Worm (Caenorhabditis elegans): Measurements from ENCODE around the gene atg-16.2.

Gene atg-16.2

DNA sequence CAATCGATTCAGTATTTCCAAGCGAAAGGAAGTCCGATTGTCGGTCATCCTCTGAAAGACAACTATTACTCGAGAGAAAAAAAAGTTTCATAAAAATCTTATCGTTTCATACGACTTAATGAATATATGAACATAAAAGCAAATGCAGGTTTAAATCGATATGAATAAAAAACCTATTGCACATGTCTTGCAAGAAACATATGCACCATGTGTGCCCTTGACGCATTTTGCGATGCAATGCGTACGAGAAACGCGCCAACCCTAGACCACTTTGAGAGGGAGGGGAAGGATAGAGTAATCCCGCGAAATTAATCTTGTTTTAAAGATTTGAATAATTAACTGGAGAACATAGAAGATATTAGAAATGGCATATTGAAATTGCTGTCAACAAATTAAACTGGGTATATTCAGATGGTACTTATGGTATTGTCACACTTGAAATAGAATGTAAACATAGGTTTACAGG lies at the start of gene atg-16.2:
Gene atg-16.2 (minus strand): TSS at position 51 of the 466 bp plus-strand sequence.
- TF ChIP-seq cog-1 (tag; optimal IDR thresholded peaks at IDR 0.05) (peak; percentile 22), ref-1 (GFP tag; conservative IDR thresholded peaks at IDR 0.05) (no peak), med-1 (GFP tag; optimal IDR thresholded peaks at IDR 0.05; ENCODE audit: insufficient read depth) (peak; percentile 24), ztf-23 (GFP tag; IDR thresholded peaks at IDR 0.05) (peak; percentile 39; the same call in 1 of the 2 replicates)

DNA sequence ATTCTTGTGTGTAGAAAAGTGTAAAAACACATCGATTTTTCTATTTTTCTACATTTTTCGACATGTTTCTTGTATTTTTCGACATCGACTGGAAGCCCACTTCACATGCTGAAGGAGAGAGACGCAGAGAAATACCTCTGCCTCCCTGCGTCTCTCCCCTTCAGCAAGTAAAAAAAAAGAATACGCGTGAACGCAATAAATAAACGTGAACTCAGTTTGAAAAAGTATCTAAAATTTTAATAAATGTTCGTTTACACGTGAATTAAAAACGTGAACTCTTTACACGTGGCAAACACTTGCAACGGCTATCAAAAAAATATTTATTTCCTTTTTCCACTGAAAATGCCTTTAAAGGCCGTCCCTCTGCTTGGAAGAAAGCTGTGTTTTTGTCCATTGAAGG lies 49.6 kb upstream of the atg-16.2 start, which contains the start of gene R05G9.1:
Gene R05G9.1 (plus strand): TSS at position 343 of the 400 bp plus-strand sequence.
- TF ChIP-seq T22C8.4 (GFP tag; IDR thresholded peaks at IDR 0.05) (no peak), cog-1 (tag; optimal IDR thresholded peaks at IDR 0.05) (no peak), klf-2 (GFP tag; conservative IDR thresholded peaks at IDR 0.05) (no peak), ref-1 (GFP tag; conservative IDR thresholded peaks at IDR 0.05) (no peak), flt-1 (GFP tag; IDR thresholded peaks at IDR 0.05) (no peak), ztf-23 (GFP tag; IDR thresholded peaks at IDR 0.05) (no peak), ztf-29 (GFP tag; IDR thresholded peaks at IDR 0.05) (no peak), tab-1 (GFP tag; IDR thresholded peaks at IDR 0.05) (no peak), med-1 (GFP tag; optimal IDR thresholded peaks at IDR 0.05; ENCODE audit: insufficient read depth) (no peak)

DNA sequence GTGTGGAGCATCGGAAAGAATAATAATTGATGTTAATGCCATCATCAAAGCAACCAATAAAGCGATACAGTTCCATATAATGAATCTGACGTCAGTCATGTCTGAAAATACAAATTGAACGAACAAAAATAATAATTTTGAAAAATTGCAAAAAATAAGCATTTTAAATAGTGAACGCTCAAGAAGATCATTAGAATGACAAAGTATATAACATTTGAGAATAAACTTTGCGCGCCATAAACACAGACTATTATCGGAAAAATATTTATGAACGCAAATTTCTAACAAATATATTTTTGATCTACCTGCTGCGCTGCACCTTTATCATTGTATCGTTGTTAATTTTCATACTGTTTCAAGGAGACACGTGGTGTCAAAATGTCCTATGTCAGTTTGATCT lies 48.2 kb upstream of the atg-16.2 start, which contains the start of gene R05G9.3:
Gene R05G9.3 (minus strand): TSS at position 101 of the 400 bp plus-strand sequence.
- TF ChIP-seq flt-1 (GFP tag; IDR thresholded peaks at IDR 0.05), result no peak
- TF ChIP-seq T22C8.4 (GFP tag; IDR thresholded peaks at IDR 0.05), result no peak
- TF ChIP-seq ref-1 (GFP tag; conservative IDR thresholded peaks at IDR 0.05), result no peak
- TF ChIP-seq ztf-23 (GFP tag; IDR thresholded peaks at IDR 0.05), result no peak

DNA sequence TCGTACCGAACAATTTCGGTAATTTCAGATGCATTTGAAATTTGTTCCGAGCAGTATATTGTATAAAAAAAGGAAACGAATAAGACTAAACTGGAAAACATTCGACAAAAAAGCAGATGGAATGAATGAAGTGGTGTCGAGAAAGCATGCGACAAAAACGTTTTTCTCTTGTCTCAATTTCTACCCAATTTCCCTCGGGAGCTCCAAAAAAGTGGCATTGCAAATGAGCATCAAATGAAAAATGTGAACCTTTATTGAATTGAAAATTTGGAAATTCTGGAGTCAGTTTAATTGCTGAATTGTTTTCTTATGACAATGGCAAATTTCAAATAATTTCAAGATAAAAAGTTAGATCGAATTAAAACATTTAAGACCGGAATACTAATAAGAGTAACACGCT lies 47.0 kb upstream of the atg-16.2 start, which contains the start of gene R05G9.5:
Gene R05G9.5 (minus strand): TSS at position 101 of the 400 bp plus-strand sequence.
- TF ChIP-seq ztf-23 (GFP tag; IDR thresholded peaks at IDR 0.05), result no peak
- TF ChIP-seq flt-1 (GFP tag; IDR thresholded peaks at IDR 0.05), result no peak
- TF ChIP-seq ref-1 (GFP tag; conservative IDR thresholded peaks at IDR 0.05), result no peak
- TF ChIP-seq med-1 (GFP tag; optimal IDR thresholded peaks at IDR 0.05; ENCODE audit: insufficient read depth), result no peak
- TF ChIP-seq ztf-29 (GFP tag; IDR thresholded peaks at IDR 0.05), result no peak

DNA sequence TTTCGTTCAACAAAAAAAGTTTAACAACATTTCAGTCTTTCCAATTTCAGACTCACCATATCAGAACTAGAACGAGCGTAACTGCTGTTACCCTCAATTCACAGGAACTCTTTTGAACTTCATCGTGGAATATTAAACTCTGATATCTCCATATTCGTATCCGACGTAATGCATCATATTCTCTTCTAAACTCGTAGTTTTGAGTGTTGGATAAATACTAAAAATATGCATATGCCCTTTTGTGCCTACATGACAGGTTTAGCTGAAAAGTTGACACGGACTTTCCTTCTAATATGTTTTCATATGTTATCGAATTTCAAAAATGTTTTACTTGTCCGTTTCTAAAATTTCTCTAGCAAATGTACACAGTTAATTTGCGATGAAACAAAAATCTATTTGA lies 45.9 kb upstream of the atg-16.2 start, which contains the start of gene twk-49:
Gene twk-49 (minus strand): TSS at position 101 of the 400 bp plus-strand sequence.
- TF ChIP-seq klf-2 (GFP tag; conservative IDR thresholded peaks at IDR 0.05) (no peak), ref-1 (GFP tag; conservative IDR thresholded peaks at IDR 0.05) (no peak), tab-1 (GFP tag; IDR thresholded peaks at IDR 0.05) (no peak), flt-1 (GFP tag; IDR thresholded peaks at IDR 0.05) (no peak), T22C8.4 (GFP tag; IDR thresholded peaks at IDR 0.05) (no peak), ztf-23 (GFP tag; IDR thresholded peaks at IDR 0.05) (no peak), cog-1 (tag; optimal IDR thresholded peaks at IDR 0.05) (no peak), med-1 (GFP tag; optimal IDR thresholded peaks at IDR 0.05; ENCODE audit: insufficient read depth) (no peak), ztf-29 (GFP tag; IDR thresholded peaks at IDR 0.05) (no peak)

DNA sequence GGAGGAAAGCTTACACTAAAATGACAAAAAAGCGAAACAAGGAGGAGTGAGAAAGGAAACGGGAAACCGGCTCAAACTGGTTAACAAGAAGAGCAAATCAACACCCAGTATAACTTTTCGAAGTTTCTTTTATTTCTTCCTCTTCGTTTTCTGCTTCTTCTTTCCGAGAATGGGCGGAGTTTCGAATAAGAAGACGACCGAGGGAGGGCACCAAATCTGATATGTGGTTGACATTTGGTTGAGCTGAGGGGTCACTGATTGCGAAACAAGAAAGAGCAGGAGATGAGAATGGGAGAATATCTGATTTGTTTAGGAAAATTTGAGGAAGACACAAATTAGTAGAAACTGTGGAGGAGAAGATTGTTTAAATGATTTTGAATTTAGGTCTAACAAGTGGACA lies 45.4 kb upstream of the atg-16.2 start:
- TF ChIP-seq ztf-23 (GFP tag; IDR thresholded peaks at IDR 0.05) (no peak), ztf-29 (GFP tag; IDR thresholded peaks at IDR 0.05) (no peak), cog-1 (tag; optimal IDR thresholded peaks at IDR 0.05) (no peak), flt-1 (GFP tag; IDR thresholded peaks at IDR 0.05) (no peak), ref-1 (GFP tag; conservative IDR thresholded peaks at IDR 0.05) (no peak), T22C8.4 (GFP tag; IDR thresholded peaks at IDR 0.05) (no peak), klf-2 (GFP tag; conservative IDR thresholded peaks at IDR 0.05) (no peak), tab-1 (GFP tag; IDR thresholded peaks at IDR 0.05) (no peak)

DNA sequence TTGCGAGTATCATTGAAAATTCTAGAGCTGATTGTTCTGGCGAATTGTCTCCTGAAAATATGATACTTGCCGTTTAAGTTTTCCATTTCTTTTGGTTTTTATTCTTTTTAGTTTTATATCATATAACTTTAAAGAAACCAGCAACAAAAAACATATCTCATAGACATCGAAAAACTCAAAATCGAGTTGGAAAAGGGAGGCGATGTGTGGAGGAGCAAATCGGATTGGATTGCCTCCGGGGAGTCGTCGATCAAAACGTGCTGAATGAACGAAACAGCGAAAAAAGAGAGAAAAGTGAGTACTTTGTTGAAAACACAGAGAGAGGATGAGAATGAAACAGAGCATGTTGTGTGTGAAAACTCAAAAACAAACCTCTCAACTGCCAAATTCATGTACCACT lies 43.9 kb upstream of the atg-16.2 start:
- no peak for TF ChIP-seq ztf-29 (GFP tag; IDR thresholded peaks at IDR 0.05)
- TF ChIP-seq ref-1 (GFP tag; conservative IDR thresholded peaks at IDR 0.05), result no peak
- no peak for TF ChIP-seq med-1 (GFP tag; optimal IDR thresholded peaks at IDR 0.05; ENCODE audit: insufficient read depth)
- TF ChIP-seq ztf-23 (GFP tag; IDR thresholded peaks at IDR 0.05), result no peak

DNA sequence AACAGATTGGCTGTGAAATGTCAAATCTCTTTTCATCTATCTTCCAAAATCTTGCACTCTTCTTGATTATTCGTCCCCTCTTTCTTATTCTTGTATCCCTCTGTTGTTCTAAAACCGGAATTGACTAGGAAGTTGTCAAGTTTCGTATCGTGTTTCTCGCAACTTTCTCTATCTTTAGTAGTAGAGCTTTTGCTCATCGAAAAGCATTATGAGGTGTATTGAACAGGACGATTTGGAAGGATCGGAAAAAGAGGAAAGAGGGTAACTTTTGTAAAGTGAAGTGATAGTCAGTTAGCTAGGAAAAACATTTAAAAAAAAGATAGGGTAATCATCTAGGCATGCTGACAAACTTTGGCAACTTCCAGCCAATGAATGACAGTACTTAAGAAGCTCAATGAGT lies 43.3 kb upstream of the atg-16.2 start:
- TF ChIP-seq ref-1 (GFP tag; conservative IDR thresholded peaks at IDR 0.05) (no peak), tab-1 (GFP tag; IDR thresholded peaks at IDR 0.05) (no peak)

DNA sequence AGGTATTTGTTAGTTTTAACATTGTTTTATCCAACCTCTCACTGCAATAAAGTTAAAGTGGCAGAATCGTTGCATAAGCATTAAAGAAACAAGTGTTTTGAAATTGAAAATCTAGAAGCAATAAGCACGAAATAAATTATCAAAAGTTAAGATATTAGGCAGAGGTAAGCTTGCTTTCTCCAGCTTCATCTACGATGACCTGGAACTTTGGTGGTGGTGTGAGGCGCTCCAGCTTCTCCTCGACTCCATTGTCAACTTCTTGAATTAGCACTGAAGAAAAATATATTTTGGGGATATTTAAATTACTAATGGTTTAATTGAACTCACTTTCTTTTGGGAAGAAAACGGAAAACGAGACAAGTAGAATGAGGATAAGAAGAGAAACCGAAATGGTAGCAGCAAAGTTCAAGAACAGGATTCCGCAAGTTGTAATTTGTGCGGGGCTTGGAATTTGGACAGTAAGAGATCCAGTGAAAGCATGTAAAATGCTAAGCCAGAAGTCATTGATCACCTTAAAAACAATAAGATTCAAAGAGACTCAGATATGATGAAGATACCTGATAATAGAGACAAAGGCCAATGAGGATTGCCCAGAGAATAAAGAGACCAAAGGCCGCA lies 40.6 kb upstream of the atg-16.2 start:
- TF ChIP-seq T22C8.4 (GFP tag; IDR thresholded peaks at IDR 0.05) (no peak), flt-1 (GFP tag; IDR thresholded peaks at IDR 0.05) (no peak), ref-1 (GFP tag; conservative IDR thresholded peaks at IDR 0.05) (no peak), ztf-23 (GFP tag; IDR thresholded peaks at IDR 0.05) (no peak), ztf-29 (GFP tag; IDR thresholded peaks at IDR 0.05) (no peak), cog-1 (tag; optimal IDR thresholded peaks at IDR 0.05) (no peak), tab-1 (GFP tag; IDR thresholded peaks at IDR 0.05) (no peak), klf-2 (GFP tag; conservative IDR thresholded peaks at IDR 0.05) (no peak), med-1 (GFP tag; optimal IDR thresholded peaks at IDR 0.05; ENCODE audit: insufficient read depth) (no peak)

DNA sequence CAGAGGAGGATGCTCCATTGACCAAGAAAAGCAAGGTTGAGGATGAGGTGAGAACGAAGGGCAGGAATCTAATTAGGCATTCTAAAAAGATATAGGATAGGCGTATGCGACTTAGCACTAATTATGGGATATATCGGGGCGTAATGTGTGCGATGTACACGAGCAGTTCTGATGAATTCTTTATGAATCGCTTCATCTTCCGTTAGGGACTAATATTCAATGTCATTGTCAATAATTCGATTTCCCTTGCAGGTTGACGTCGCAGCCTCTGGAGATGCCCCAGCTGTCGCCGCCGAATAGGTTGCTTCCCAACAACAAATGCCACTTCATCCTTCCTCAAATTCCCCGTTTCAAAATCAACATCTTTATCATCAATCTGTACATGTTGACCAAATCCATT lies 39.9 kb upstream of the atg-16.2 start:
- TF ChIP-seq T22C8.4 (GFP tag; IDR thresholded peaks at IDR 0.05) (no peak), klf-2 (GFP tag; conservative IDR thresholded peaks at IDR 0.05) (no peak), ztf-23 (GFP tag; IDR thresholded peaks at IDR 0.05) (no peak), ref-1 (GFP tag; conservative IDR thresholded peaks at IDR 0.05) (no peak), ztf-29 (GFP tag; IDR thresholded peaks at IDR 0.05) (no peak), med-1 (GFP tag; optimal IDR thresholded peaks at IDR 0.05; ENCODE audit: insufficient read depth) (no peak), tab-1 (GFP tag; IDR thresholded peaks at IDR 0.05) (no peak), flt-1 (GFP tag; IDR thresholded peaks at IDR 0.05) (no peak), cog-1 (tag; optimal IDR thresholded peaks at IDR 0.05) (no peak)
